Worm (Caenorhabditis elegans) whole organism, midembryonic: ENCODE measurements around the gene znf-622.

ENCODE experiments used
- flt-1 ChIP-seq: fragments of 200-800 bp; sonication (Bioruptor generic); IDR thresholded peaks from 2 replicates; pipeline ENCODE4 v1.3.6; 2022; ENCODE audit warnings: missing genetic modification characterization, missing compliant biosample characterization
- klf-2 ChIP-seq: fragments of 200-800 bp; sonication (Bioruptor generic); conservative IDR thresholded peaks from 2 replicates; pipeline ENCODE4 v1.3.6; 2022; ENCODE audit warnings: missing genetic modification reagents, missing genetic modification characterization, missing compliant biosample characterization
- tab-1 ChIP-seq: fragments of 200-800 bp; sonication (Bioruptor generic); IDR thresholded peaks from 2 replicates; pipeline ENCODE4 v1.3.6; 2022; ENCODE audit warnings: missing genetic modification characterization, missing compliant biosample characterization
- ztf-23 ChIP-seq: fragments of 200-800 bp; sonication (Bioruptor generic); IDR thresholded peaks from 2 replicates; pipeline ENCODE4 v1.3.6; 2022; ENCODE audit warnings: missing genetic modification reagents, missing genetic modification characterization, missing compliant biosample characterization

DNA sequence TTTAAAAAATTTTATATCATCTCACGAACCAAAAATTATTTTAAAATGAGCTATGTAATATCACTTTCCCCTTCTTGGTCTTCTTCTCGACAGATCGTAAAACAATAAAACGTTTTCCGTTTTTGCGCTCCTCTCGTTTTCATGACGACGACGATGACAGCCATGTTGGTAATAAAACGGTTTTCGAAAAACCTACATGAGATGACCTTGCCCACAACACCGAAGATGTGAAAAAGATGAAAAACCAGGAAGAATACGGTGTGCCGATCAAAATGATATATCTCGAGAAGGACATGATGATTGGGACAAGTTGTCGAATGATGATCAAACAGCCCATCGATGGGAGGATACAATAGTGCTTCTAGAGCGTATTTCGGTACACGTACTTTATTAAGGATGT lies 22.7 kb upstream of the znf-622 start:
- TF ChIP-seq flt-1 (no peak), ztf-23 (GFP tag; lab: Robert Waterston, UW) (no peak), tab-1 (no peak), klf-2 (GFP tag; lab: Robert Waterston, UW) (no peak)
